Worm (Caenorhabditis elegans) whole organism, L4/young adult: Measurements from ENCODE around the gene C29F9.2.
"Not testable (repeated sequence)": the region's sequence is repeated elsewhere in the genome, so short reads cannot be mapped to it uniquely, and the experiment has no call there.

ENCODE experiments used
- W03F9.2 ChIP-seq: fragments of 150-350 bp; optimal IDR thresholded peaks from 2 replicates; lab custom pipeline; 2014; ENCODE audit warnings: missing biosample characterization, missing genetic modification characterization
- dao-5 ChIP-seq: sonication (generic microtip); optimal IDR thresholded peaks from 2 replicates; lab custom pipeline; 2016; ENCODE audit warnings: missing genotype, missing genetic modification characterization, moderate library complexity, missing compliant biosample characterization

- TF ChIP-seq dao-5, W03F9.2 (tag; lab: Kevin White, UChicago): not testable (repeated sequence)
Observed at ce11 chrIII:98822-99221, 31.9 kb upstream of the C29F9.2 start, which contains the start of gene C29F9.9.
